Fruit fly (Drosophila melanogaster) whole organism, embryonic: Measurements from ENCODE around the gene CG42827.

ENCODE experiments used
- Adf1 ChIP-seq: fragments of 200-800 bp; sonication (Bioruptor generic); IDR thresholded peaks from 2 replicates; pipeline ENCODE4 v1.3.6; 2022; ENCODE audit warnings: missing biosample characterization, missing genetic modification characterization
- Bdp1 ChIP-seq: fragments of 200-800 bp; sonication (Bioruptor generic); optimal IDR thresholded peaks from 3 replicates; lab custom pipeline; 2016; ENCODE audit warnings: missing biosample characterization, missing genetic modification characterization
- Bteb2 ChIP-seq: fragments of 200-800 bp; sonication (Bioruptor generic); optimal IDR thresholded peaks from 2 replicates; lab custom pipeline; 2016; ENCODE audit warnings: missing biosample characterization, missing genetic modification characterization
- CG10431 ChIP-seq: fragments of 200-800 bp; sonication (Bioruptor generic); optimal IDR thresholded peaks from 3 replicates; lab custom pipeline; 2018; ENCODE audit warnings: missing biosample characterization, mild to moderate bottlenecking, missing genetic modification characterization
- CG13624 ChIP-seq: fragments of 200-800 bp; sonication (Bioruptor generic); optimal IDR thresholded peaks from 2 replicates; lab custom pipeline; 2016; ENCODE audit warnings: missing biosample characterization, missing genetic modification characterization
- CG13775 ChIP-seq: fragments of 200-800 bp; sonication (Bioruptor generic); optimal IDR thresholded peaks from 3 replicates; lab custom pipeline; 2017; ENCODE audit warnings: missing biosample characterization, mild to moderate bottlenecking, missing genetic modification characterization
- CG14014 ChIP-seq: fragments of 200-800 bp; sonication (Bioruptor generic); IDR thresholded peaks from 2 replicates; pipeline ENCODE4 v1.3.6; 2022; ENCODE audit warnings: missing biosample characterization, missing genetic modification characterization
- CG14050 ChIP-seq: fragments of 200-800 bp; sonication (Bioruptor generic); IDR thresholded peaks from 3 replicates; pipeline ENCODE4 v1.3.6; 2022; ENCODE audit warnings: missing biosample characterization, missing genetic modification characterization
- CG1529 ChIP-seq: fragments of 200-800 bp; sonication (Bioruptor generic); optimal IDR thresholded peaks from 3 replicates; lab custom pipeline; 2018; ENCODE audit warnings: missing biosample characterization, missing genetic modification characterization
- CG15514 ChIP-seq: fragments of 200-800 bp; sonication (Bioruptor generic); optimal IDR thresholded peaks from 3 replicates; lab custom pipeline; 2017; ENCODE audit warnings: missing biosample characterization, missing genetic modification characterization, mild to moderate bottlenecking, moderate library complexity, missing genetic modification reagents
- CG17612 ChIP-seq: fragments of 200-800 bp; sonication (Bioruptor generic); IDR thresholded peaks from 2 replicates; pipeline ENCODE4 v1.3.6; 2022; ENCODE audit warnings: missing biosample characterization, missing genetic modification characterization
- CG2712 ChIP-seq: fragments of 200-800 bp; optimal IDR thresholded peaks from 3 replicates; lab custom pipeline; 2019; ENCODE audit warnings: missing biosample characterization, mild to moderate bottlenecking, missing genetic modification characterization, moderate library complexity
- CG3407 ChIP-seq: fragments of 200-800 bp; sonication (Bioruptor generic); optimal IDR thresholded peaks from 2 replicates; lab custom pipeline; 2018; ENCODE audit warnings: missing biosample characterization, mild to moderate bottlenecking, missing genetic modification characterization
- CG34224 ChIP-seq: fragments of 200-800 bp; sonication (Bioruptor generic); IDR thresholded peaks from 3 replicates; pipeline ENCODE4 v1.3.6; 2022; ENCODE audit warnings: missing biosample characterization, missing genetic modification characterization; ENCODE audit not compliant: partially characterized antibody
- CG34376 ChIP-seq: fragments of 200-800 bp; sonication (Bioruptor generic); optimal IDR thresholded peaks from 2 replicates; lab custom pipeline; 2018; ENCODE audit warnings: missing biosample characterization, mild to moderate bottlenecking, missing genetic modification characterization
- CG34422 ChIP-seq: fragments of 200-800 bp; sonication (Bioruptor generic); IDR thresholded peaks from 3 replicates; pipeline ENCODE4 v1.3.6; 2022; ENCODE audit warnings: missing biosample characterization, missing genetic modification characterization
- CG4282 ChIP-seq: fragments of 200-800 bp; sonication (Bioruptor generic); optimal IDR thresholded peaks from 2 replicates; lab custom pipeline; 2016; ENCODE audit warnings: missing biosample characterization, missing genetic modification characterization
- CG4360 ChIP-seq: fragments of 200-800 bp; sonication (Bioruptor generic); IDR thresholded peaks from 2 replicates; pipeline ENCODE4 v1.3.6; 2022; ENCODE audit warnings: missing biosample characterization, missing genetic modification characterization
- CG4730 ChIP-seq: fragments of 200-800 bp; sonication (Bioruptor generic); IDR thresholded peaks from 2 replicates; pipeline ENCODE4 v1.3.6; 2022; ENCODE audit warnings: missing biosample characterization, missing genetic modification characterization
- CG6683 ChIP-seq: fragments of 200-800 bp; sonication (Bioruptor generic); optimal IDR thresholded peaks from 2 replicates; lab custom pipeline; 2017; ENCODE audit warnings: missing biosample characterization, mild to moderate bottlenecking, missing genetic modification characterization, missing genetic modification reagents
- CG7928 ChIP-seq: fragments of 200-800 bp; sonication (Bioruptor generic); optimal IDR thresholded peaks from 2 replicates; lab custom pipeline; 2017; ENCODE audit warnings: missing biosample characterization, mild to moderate bottlenecking, missing genetic modification characterization
- CrebB ChIP-seq: fragments of 200-800 bp; sonication (Bioruptor generic); optimal IDR thresholded peaks from 3 replicates; lab custom pipeline; 2018; ENCODE audit warnings: missing biosample characterization, mild to moderate bottlenecking, missing genetic modification characterization
- D19A ChIP-seq: fragments of 200-800 bp; optimal IDR thresholded peaks from 3 replicates; lab custom pipeline; 2019; ENCODE audit warnings: missing biosample characterization, mild to moderate bottlenecking, missing genetic modification characterization, moderate library complexity
- Dbx ChIP-seq: fragments of 200-800 bp; sonication (Bioruptor generic); IDR thresholded peaks from 3 replicates; pipeline ENCODE4 v1.3.6; 2022; ENCODE audit warnings: missing biosample characterization, missing genetic modification characterization
- Drgx ChIP-seq: fragments of 200-800 bp; sonication (Bioruptor generic); IDR thresholded peaks from 2 replicates; pipeline ENCODE4 v1.3.6; 2022; ENCODE audit warnings: missing biosample characterization, missing genetic modification characterization
- HLHmδ ChIP-seq: fragments of 200-800 bp; sonication (Bioruptor generic); optimal IDR thresholded peaks from 2 replicates; lab custom pipeline; 2018; ENCODE audit warnings: missing biosample characterization, mild to moderate bottlenecking, missing genetic modification characterization, moderate library complexity
- Hey ChIP-seq: fragments of 200-800 bp; sonication (Bioruptor generic); optimal IDR thresholded peaks from 3 replicates; lab custom pipeline; 2018; ENCODE audit warnings: missing biosample characterization, mild to moderate bottlenecking, missing genetic modification characterization
- Lhr ChIP-seq: fragments of 200-800 bp; sonication (Bioruptor generic); optimal IDR thresholded peaks from 3 replicates; lab custom pipeline; 2017; ENCODE audit warnings: mild to moderate bottlenecking, missing biosample characterization, missing genetic modification reagents, missing genetic modification characterization
- Myb ChIP-seq: fragments of 200-800 bp; sonication (Bioruptor generic); optimal IDR thresholded peaks from 2 replicates; lab custom pipeline; 2016; ENCODE audit warnings: missing biosample characterization, missing genetic modification characterization
- Opbp ChIP-seq: fragments of 200-800 bp; sonication (Bioruptor generic); IDR thresholded peaks from 3 replicates; pipeline ENCODE4 v1.3.6; 2022; ENCODE audit warnings: missing biosample characterization, missing genetic modification characterization; ENCODE audit not compliant: partially characterized antibody
- Spps ChIP-seq: fragments of 200-800 bp; sonication (Bioruptor generic); optimal IDR thresholded peaks from 2 replicates; lab custom pipeline; 2018; ENCODE audit warnings: missing biosample characterization, mild to moderate bottlenecking, missing genetic modification characterization
- Sry-δ ChIP-seq: fragments of 200-800 bp; sonication (Bioruptor generic); optimal IDR thresholded peaks from 2 replicates; lab custom pipeline; 2016; ENCODE audit warnings: missing biosample characterization, missing genetic modification characterization
- Ssrp ChIP-seq: fragments of 200-800 bp; sonication (Bioruptor generic); optimal IDR thresholded peaks from 2 replicates; lab custom pipeline; 2018; ENCODE audit warnings: missing biosample characterization, mild to moderate bottlenecking, missing genetic modification characterization, moderate library complexity
- Xrp1 ChIP-seq: fragments of 200-800 bp; sonication (Bioruptor generic); IDR thresholded peaks from 2 replicates; pipeline ENCODE4 v1.3.6; 2022; ENCODE audit warnings: missing biosample characterization, missing genetic modification characterization
- ab ChIP-seq: fragments of 200-800 bp; sonication (Bioruptor generic); optimal IDR thresholded peaks from 2 replicates; lab custom pipeline; 2016; ENCODE audit warnings: missing biosample characterization, missing genetic modification characterization
- abd-A ChIP-seq: fragments of 200-800 bp; sonication (Bioruptor generic); optimal IDR thresholded peaks from 3 replicates; lab custom pipeline; 2019; ENCODE audit warnings: missing biosample characterization, mild to moderate bottlenecking, missing genetic modification characterization, moderate library complexity
- amos ChIP-seq: fragments of 200-800 bp; sonication (Bioruptor generic); IDR thresholded peaks from 2 replicates; pipeline ENCODE4 v1.3.6; 2022; ENCODE audit warnings: missing biosample characterization, missing genetic modification characterization; ENCODE audit not compliant: partially characterized antibody
- ase ChIP-seq: fragments of 200-800 bp; sonication (Bioruptor generic); IDR thresholded peaks from 3 replicates; pipeline ENCODE4 v1.3.6; 2022; ENCODE audit warnings: missing biosample characterization, missing genetic modification characterization
- bbx ChIP-seq: fragments of 200-800 bp; sonication (Bioruptor generic); IDR thresholded peaks from 2 replicates; pipeline ENCODE4 v1.3.6; 2022; ENCODE audit warnings: missing biosample characterization, missing genetic modification characterization; ENCODE audit not compliant: partially characterized antibody
- bowl ChIP-seq: fragments of 200-800 bp; sonication (Bioruptor generic); IDR thresholded peaks from 2 replicates; pipeline ENCODE4 v1.3.6; 2022; ENCODE audit warnings: missing biosample characterization, missing genetic modification characterization
- gfzf ChIP-seq: fragments of 200-800 bp; sonication (Bioruptor generic); optimal IDR thresholded peaks from 2 replicates; lab custom pipeline; 2016; ENCODE audit warnings: missing biosample characterization, mild to moderate bottlenecking, missing genetic modification characterization, moderate library complexity
- grau ChIP-seq: fragments of 200-800 bp; optimal IDR thresholded peaks from 3 replicates; lab custom pipeline; 2019; ENCODE audit warnings: missing biosample characterization, mild to moderate bottlenecking, missing genetic modification characterization, moderate library complexity
- ham ChIP-seq: fragments of 200-800 bp; sonication (Bioruptor generic); IDR thresholded peaks from 2 replicates; pipeline ENCODE4 v1.3.6; 2022; ENCODE audit warnings: missing biosample characterization, missing genetic modification characterization
- her ChIP-seq: fragments of 200-800 bp; sonication (Bioruptor generic); optimal IDR thresholded peaks from 2 replicates; lab custom pipeline; 2016; ENCODE audit warnings: missing biosample characterization, missing genetic modification characterization
- ind ChIP-seq: fragments of 200-800 bp; sonication (Bioruptor generic); optimal IDR thresholded peaks from 3 replicates; lab custom pipeline; 2016; ENCODE audit warnings: missing biosample characterization, missing genetic modification characterization
- luna ChIP-seq: fragments of 200-800 bp; sonication (Bioruptor generic); optimal IDR thresholded peaks from 2 replicates; lab custom pipeline; 2016; ENCODE audit warnings: missing biosample characterization, missing genetic modification characterization
- maf-S ChIP-seq: fragments of 200-800 bp; sonication (Bioruptor generic); optimal IDR thresholded peaks from 2 replicates; lab custom pipeline; 2016; ENCODE audit warnings: missing biosample characterization, missing genetic modification characterization
- oc ChIP-seq: fragments of 200-800 bp; sonication (Bioruptor generic); optimal IDR thresholded peaks from 2 replicates; lab custom pipeline; 2018; ENCODE audit warnings: missing biosample characterization, mild to moderate bottlenecking, missing genetic modification characterization, moderate library complexity
- row ChIP-seq: fragments of 200-800 bp; sonication (Bioruptor generic); IDR thresholded peaks from 3 replicates; pipeline ENCODE4 v1.3.6; 2022; ENCODE audit warnings: missing biosample characterization, missing genetic modification characterization
- sima ChIP-seq: fragments of 200-800 bp; sonication (Bioruptor generic); optimal IDR thresholded peaks from 2 replicates; lab custom pipeline; 2016; ENCODE audit warnings: missing biosample characterization, missing genetic modification characterization
- slbo ChIP-seq: fragments of 200-800 bp; sonication (Bioruptor generic); IDR thresholded peaks from 2 replicates; pipeline ENCODE4 v1.3.6; 2022; ENCODE audit warnings: missing biosample characterization, missing genetic modification characterization
- tin ChIP-seq: fragments of 200-800 bp; sonication (Bioruptor generic); optimal IDR thresholded peaks from 3 replicates; lab custom pipeline; 2016; ENCODE audit warnings: missing biosample characterization, missing genetic modification characterization

Gene CG42827

dm6 chr3R:23374290-23374689 is 1.6 kb downstream of the CG42827 start (continued):
- peak; percentile 82 for TF ChIP-seq abd-A
- TF ChIP-seq CG4360, result no peak
- no peak; the same call in 1 of the 2 replicates for TF ChIP-seq amos (GFP tag; lab: Robert Waterston, UW)
- no peak for TF ChIP-seq Bteb2
- TF ChIP-seq ase (GFP tag; lab: Robert Waterston, UW), result no peak
- peak; percentile 42 for TF ChIP-seq oc (tag; lab: Kevin White, UChicago)
- TF ChIP-seq CG14050 (GFP tag; lab: Robert Waterston, UW), result no peak
- TF ChIP-seq Dbx (GFP tag; lab: Robert Waterston, UW), result no peak
- no peak; the same call in 1 of the 2 replicates for TF ChIP-seq Xrp1
- no peak for TF ChIP-seq HLHmδ (GFP tag; lab: Kevin White, UChicago)
- TF ChIP-seq Sry-δ (GFP tag; lab: Kevin White, UChicago), result no peak
- no peak for TF ChIP-seq Bdp1
- no peak for TF ChIP-seq Hey (tag; lab: Kevin White, UChicago)
- TF ChIP-seq CG13624, result peak; percentile 28
- TF ChIP-seq maf-S, result no peak
- peak; percentile 85 for TF ChIP-seq CG7928 (GFP tag; lab: Kevin White, UChicago)
- TF ChIP-seq Drgx, result peak; percentile 78
- TF ChIP-seq ham (GFP tag; lab: Robert Waterston, UW), result no peak
- TF ChIP-seq slbo, result peak; percentile 46
- no peak for TF ChIP-seq Opbp (GFP tag; lab: Robert Waterston, UW)
- TF ChIP-seq Ssrp (tag; lab: Kevin White, UChicago), result no peak
- TF ChIP-seq Myb, result no peak
- no peak for TF ChIP-seq D19A (tag; lab: Kevin White, UChicago)
- TF ChIP-seq CG2712, result no peak
- no peak for TF ChIP-seq ab (GFP tag; lab: Kevin White, UChicago)
- TF ChIP-seq CG13775 (GFP tag; lab: Kevin White, UChicago), result no peak
- TF ChIP-seq luna (GFP tag; lab: Kevin White, UChicago), result no peak
- peak; percentile 24; the same call in 1 of the 3 replicates for TF ChIP-seq CG34224 (GFP tag; lab: Robert Waterston, UW)
- no peak for TF ChIP-seq tin (GFP tag; lab: Kevin White, UChicago)
- no peak for TF ChIP-seq CG3407 (GFP tag; lab: Kevin White, UChicago)
- no peak for TF ChIP-seq Spps (tag; lab: Kevin White, UChicago)
- no peak for TF ChIP-seq CG17612 (GFP tag; lab: Robert Waterston, UW)
- no peak for TF ChIP-seq CG4730
- TF ChIP-seq her (GFP tag; lab: Kevin White, UChicago), result no peak
- no peak for TF ChIP-seq CG6683 (GFP tag; lab: Kevin White, UChicago)
- peak; percentile 29; the same call in 1 of the 3 replicates for TF ChIP-seq row
- no peak for TF ChIP-seq CG1529 (GFP tag; lab: Kevin White, UChicago)
- peak; percentile 44 for TF ChIP-seq Adf1 (GFP tag; lab: Robert Waterston, UW)
- TF ChIP-seq CG34376, result peak; percentile 44
- no peak for TF ChIP-seq sima (GFP tag; lab: Kevin White, UChicago)
- TF ChIP-seq bowl (GFP tag; lab: Robert Waterston, UW), result no peak
- TF ChIP-seq ind (GFP tag; lab: Kevin White, UChicago), result no peak
- no peak for TF ChIP-seq grau (tag; lab: Kevin White, UChicago)
- no peak for TF ChIP-seq CG4282 (GFP tag; lab: Kevin White, UChicago)
- peak; percentile 8 for TF ChIP-seq Lhr (GFP tag; lab: Kevin White, UChicago)
- peak; percentile 28 for TF ChIP-seq gfzf (GFP tag; lab: Kevin White, UChicago)
- TF ChIP-seq CG34422 (GFP tag; lab: Robert Waterston, UW), result no peak
- TF ChIP-seq CG10431 (GFP tag; lab: Kevin White, UChicago), result peak; percentile 57
- TF ChIP-seq bbx, result peak; percentile 23; the same call in 1 of the 2 replicates
- TF ChIP-seq CrebB (tag; lab: Kevin White, UChicago), result no peak
- peak; percentile 24; the same call in 1 of the 2 replicates for TF ChIP-seq CG14014 (GFP tag; lab: Robert Waterston, UW)
- TF ChIP-seq CG15514 (GFP tag; lab: Kevin White, UChicago), result peak; percentile 21
